Worm (Caenorhabditis elegans) whole organism, L4 larva: ENCODE measurements around the gene soc-1.

Source experiments
- ceh-44 ChIP-seq: fragments of 200-800 bp; sonication (Bioruptor generic); IDR thresholded peaks from 2 replicates; pipeline ENCODE4 v1.3.6; 2022; ENCODE audit warnings: missing genetic modification reagents, missing genetic modification characterization, missing compliant biosample characterization
- mdl-1 ChIP-seq, 2 experiments: fragments of 150-350 bp in 1 of 2; sonication (generic microtip) in 1 of 2; optimal IDR thresholded peaks; 2 replicates each; lab custom pipeline; 2014 to 2017; ENCODE audit warnings: missing biosample characterization in 2 of 2, missing genetic modification characterization in 2 of 2

ce11 chrV:4599225-4599624, 43.5 kb upstream of the soc-1 start:
- TF ChIP-seq mdl-1 (tag; optimal IDR thresholded peaks at IDR 0.05; lab: Kevin White, UChicago): no peak
- TF ChIP-seq ceh-44: no peak
